Worm (Caenorhabditis elegans): ENCODE measurements around the gene srw-63.

DNA sequence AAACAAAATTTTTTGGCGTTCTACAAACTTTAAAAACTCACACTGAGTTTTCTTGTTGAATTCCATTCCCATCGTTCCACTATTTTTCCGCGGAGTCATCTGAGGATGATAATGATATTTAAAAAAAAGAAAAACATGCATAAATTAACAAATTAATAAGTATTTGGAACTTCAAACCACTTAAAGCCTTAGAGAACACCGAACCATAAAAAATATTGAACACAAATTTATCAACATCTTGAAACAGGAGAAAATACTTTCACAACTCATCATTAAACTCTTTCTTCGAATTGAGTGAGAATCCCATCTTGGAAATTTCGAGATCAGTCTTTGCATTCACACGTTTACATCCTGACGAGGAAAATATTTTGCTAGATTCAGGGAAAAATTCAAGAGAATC lies 33.3 kb downstream of the srw-63 start, which contains the start of gene gei-18:
- TF ChIP-seq madf-6 (GFP tag; IDR thresholded peaks at IDR 0.05) (no peak), let-526 (GFP tag; IDR thresholded peaks at IDR 0.05) (no peak)

All from whole organism, young adult.